Worm (Caenorhabditis elegans): ENCODE data around the gene sna-2.

ce11 chrIV:9795250-9795649 is 17.8 kb upstream of the sna-2 start:
- no peak for TF ChIP-seq ztf-11 (tag; optimal IDR thresholded peaks at IDR 0.05)
- no peak for TF ChIP-seq nhr-237 (tag; optimal IDR thresholded peaks at IDR 0.05)
- no peak for TF ChIP-seq mep-1 (tag; optimal IDR thresholded peaks at IDR 0.05)
- no peak for TF ChIP-seq lin-39 (tag; optimal IDR thresholded peaks at IDR 0.05)
- no peak for TF ChIP-seq egl-27 (tag; optimal IDR thresholded peaks at IDR 0.05)
- TF ChIP-seq sdz-12 (GFP tag; optimal IDR thresholded peaks at IDR 0.05), result no peak
- no peak for TF ChIP-seq jun-1 (tag; optimal IDR thresholded peaks at IDR 0.05)
- no peak for TF ChIP-seq ces-1 (GFP tag; optimal IDR thresholded peaks at IDR 0.05)
- TF ChIP-seq nhr-11 (tag; optimal IDR thresholded peaks at IDR 0.05), result no peak
- TF ChIP-seq ceh-20 (GFP tag; IDR thresholded peaks at IDR 0.05), result no peak
- no peak for TF ChIP-seq ceh-82 (tag; optimal IDR thresholded peaks at IDR 0.05)
- no peak for TF ChIP-seq pha-4 (GFP tag; IDR thresholded peaks at IDR 0.05)
- no peak for TF ChIP-seq pha-4 (tag; optimal IDR thresholded peaks at IDR 0.05)
- no peak for TF ChIP-seq nhr-10 (tag; optimal IDR thresholded peaks at IDR 0.05)
